Fruit fly (Drosophila melanogaster) whole organism, wandering third instar larva: ENCODE measurements around the gene CG17027.

Experiments
- Abd-B ChIP-seq: fragments of >200 bp; optimal IDR thresholded peaks from 2 replicates; lab custom pipeline; 2017; ENCODE audit warnings: missing biosample characterization, missing genetic modification characterization
- CG32264 ChIP-seq: fragments of 200-800 bp; sonication (Bioruptor generic); optimal IDR thresholded peaks from 2 replicates; lab custom pipeline; 2016; ENCODE audit warnings: missing biosample characterization, missing genetic modification characterization
- CG9705 ChIP-seq: fragments of 200-800 bp; sonication (Bioruptor generic); optimal IDR thresholded peaks from 2 replicates; lab custom pipeline; 2018; ENCODE audit warnings: missing biosample characterization, mild to moderate bottlenecking, missing genetic modification characterization
- CrebA ChIP-seq: fragments of 200-800 bp; sonication (Bioruptor generic); optimal IDR thresholded peaks from 2 replicates; lab custom pipeline; 2016; ENCODE audit warnings: missing biosample characterization, mild to moderate bottlenecking, missing genetic modification characterization, borderline replicate concordance
- Dif ChIP-seq: fragments of 200-275, 200-300 bp; sonication (Bioruptor generic); optimal IDR thresholded peaks from 2 replicates; lab custom pipeline; 2018; ENCODE audit warnings: missing biosample characterization, missing genetic modification characterization; ENCODE audit not compliant: partially characterized antibody
- GATAd ChIP-seq: sonication (Bioruptor generic); optimal IDR thresholded peaks from 2 replicates; lab custom pipeline; 2016; ENCODE audit warnings: missing biosample characterization, missing genetic modification characterization
- HLH106 ChIP-seq: fragments of 200-800 bp; optimal IDR thresholded peaks from 3 replicates; lab custom pipeline; 2019; ENCODE audit warnings: missing biosample characterization, mild to moderate bottlenecking, missing genetic modification characterization, moderate library complexity
- Hnf4 ChIP-seq: fragments of 200-800 bp; sonication (Bioruptor generic); optimal IDR thresholded peaks from 2 replicates; lab custom pipeline; 2016; ENCODE audit warnings: missing biosample characterization, mild to moderate bottlenecking, missing genetic modification characterization
- Hr78 ChIP-seq: fragments of >200 bp; optimal IDR thresholded peaks from 2 replicates; lab custom pipeline; 2017; ENCODE audit warnings: missing biosample characterization, missing genetic modification characterization
- Hr83 ChIP-seq: fragments of 200-300 bp; sonication (Bioruptor generic); optimal IDR thresholded peaks from 2 replicates; lab custom pipeline; 2016; ENCODE audit warnings: missing biosample characterization, mild to moderate bottlenecking, missing genetic modification characterization, moderate library complexity; ENCODE audit not compliant: poor library complexity, severe bottlenecking
- Jra ChIP-seq: sonication (Bioruptor generic); optimal IDR thresholded peaks from 2 replicates; lab custom pipeline; 2016; ENCODE audit warnings: missing biosample characterization, missing genetic modification characterization
- Mio ChIP-seq: sonication (Bioruptor generic); optimal IDR thresholded peaks from 2 replicates; lab custom pipeline; 2016; ENCODE audit warnings: missing biosample characterization, missing genetic modification characterization
- Myc ChIP-seq: fragments of >200 bp; optimal IDR thresholded peaks from 2 replicates; lab custom pipeline; 2017
- N ChIP-seq: fragments of >200 bp; optimal IDR thresholded peaks from 2 replicates; lab custom pipeline; 2018; ENCODE audit warnings: missing biosample characterization, missing external identifiers, missing genetic modification characterization
- OdsH ChIP-seq: fragments of 200-800 bp; sonication (Bioruptor generic); optimal IDR thresholded peaks from 2 replicates; lab custom pipeline; 2016; ENCODE audit warnings: missing biosample characterization, mild to moderate bottlenecking, missing genetic modification characterization
- Rel ChIP-seq, 2 experiments: fragments of 200-800 bp; sonication (Bioruptor generic) in 1 of 2; optimal IDR thresholded peaks; 2 replicates in 1 of 2; 3 replicates in 1 of 2; lab custom pipeline; 2016 to 2019; ENCODE audit warnings: mild to moderate bottlenecking in 2 of 2, missing biosample characterization in 2 of 2, missing genetic modification characterization in 2 of 2, moderate library complexity in 1 of 2
- Sp1 ChIP-seq: fragments of 200-800 bp; sonication (Bioruptor generic); optimal IDR thresholded peaks from 3 replicates; lab custom pipeline; 2019; ENCODE audit warnings: missing biosample characterization, mild to moderate bottlenecking, missing genetic modification characterization, moderate library complexity
- Vsx2 ChIP-seq: fragments of 200-300, 225-300 bp; sonication (Bioruptor generic); optimal IDR thresholded peaks from 2 replicates; lab custom pipeline; 2018; ENCODE audit warnings: missing biosample characterization, missing genetic modification characterization; ENCODE audit not compliant: partially characterized antibody
- br ChIP-seq: fragments of 200-800 bp; sonication (Bioruptor generic); optimal IDR thresholded peaks from 2 replicates; lab custom pipeline; 2016; ENCODE audit warnings: missing biosample characterization, missing genetic modification characterization
- brk ChIP-seq: fragments of 200-800 bp; sonication (Bioruptor generic); optimal IDR thresholded peaks from 2 replicates; lab custom pipeline; 2016; ENCODE audit warnings: missing biosample characterization, mild to moderate bottlenecking, missing genetic modification characterization
- dl ChIP-seq, 2 experiments: fragments of 175-275, 200-275 bp in 1 of 2; fragments of 200-275 bp in 1 of 2; sonication (Bioruptor generic); optimal IDR thresholded peaks; lab custom pipeline; 2018; ENCODE audit warnings: mild to moderate bottlenecking in 2 of 2, missing biosample characterization in 2 of 2, missing genetic modification characterization in 2 of 2, moderate library complexity in 2 of 2; ENCODE audit not compliant: partially characterized antibody in 2 of 2, insufficient read depth in 1 of 2
- dmrt93B ChIP-seq: fragments of 200-800 bp; sonication (Bioruptor generic); optimal IDR thresholded peaks from 2 replicates; lab custom pipeline; 2018; ENCODE audit warnings: missing biosample characterization, mild to moderate bottlenecking, missing genetic modification characterization
- dsf ChIP-seq: sonication (Bioruptor generic); optimal IDR thresholded peaks from 2 replicates; lab custom pipeline; 2016; ENCODE audit warnings: missing biosample characterization, missing genetic modification characterization, borderline replicate concordance
- ey ChIP-seq: fragments of 200-800 bp; sonication (Bioruptor generic); optimal IDR thresholded peaks from 2 replicates; lab custom pipeline; 2016; ENCODE audit warnings: missing biosample characterization, missing genetic modification characterization
- foxo ChIP-seq, 2 experiments: fragments of 200-800 bp; sonication (Bioruptor generic); optimal IDR thresholded peaks; 2 replicates in 1 of 2; 3 replicates in 1 of 2; lab custom pipeline; 2016 to 2017; ENCODE audit warnings: missing biosample characterization in 2 of 2, missing genetic modification characterization in 2 of 2
- fru ChIP-seq: fragments of 200-800 bp; sonication (Bioruptor generic); optimal IDR thresholded peaks from 3 replicates; lab custom pipeline; 2016; ENCODE audit warnings: missing biosample characterization, mild to moderate bottlenecking, missing genetic modification characterization
- h ChIP-seq: fragments of 200-800 bp; sonication (Bioruptor generic); optimal IDR thresholded peaks from 3 replicates; lab custom pipeline; 2016; ENCODE audit warnings: missing biosample characterization, mild to moderate bottlenecking, missing genetic modification characterization
- jim ChIP-seq: fragments of 175-275, 200-325 bp; sonication (Bioruptor generic); optimal IDR thresholded peaks from 2 replicates; lab custom pipeline; 2016; ENCODE audit warnings: missing biosample characterization, mild to moderate bottlenecking, missing genetic modification characterization
- lola ChIP-seq: fragments of >200 bp; optimal IDR thresholded peaks from 2 replicates; lab custom pipeline; 2017; ENCODE audit warnings: missing biosample characterization, missing genetic modification characterization
- pan ChIP-seq: fragments of >200 bp; optimal IDR thresholded peaks from 2 replicates; lab custom pipeline; 2017
- psq ChIP-seq: fragments of 200-800 bp; sonication (Bioruptor generic); optimal IDR thresholded peaks from 3 replicates; lab custom pipeline; 2017; ENCODE audit warnings: missing biosample characterization, mild to moderate bottlenecking, missing genetic modification characterization, moderate library complexity
- rgr ChIP-seq: fragments of 200-800 bp; sonication (Bioruptor generic); optimal IDR thresholded peaks from 3 replicates; lab custom pipeline; 2016; ENCODE audit warnings: missing biosample characterization, mild to moderate bottlenecking, missing genetic modification characterization
- sage ChIP-seq: fragments of 200-800 bp; sonication (Bioruptor generic); optimal IDR thresholded peaks from 2 replicates; lab custom pipeline; 2016; ENCODE audit warnings: missing biosample characterization, mild to moderate bottlenecking, missing genetic modification characterization
- sv ChIP-seq: fragments of 200-800 bp; sonication (Bioruptor generic); optimal IDR thresholded peaks from 3 replicates; lab custom pipeline; 2016; ENCODE audit warnings: missing biosample characterization, missing genetic modification characterization
- tai ChIP-seq: sonication (Bioruptor generic); optimal IDR thresholded peaks from 2 replicates; lab custom pipeline; 2016; ENCODE audit warnings: missing biosample characterization, missing genetic modification characterization
- woc ChIP-seq: sonication (Bioruptor generic); optimal IDR thresholded peaks from 2 replicates; lab custom pipeline; 2016; ENCODE audit warnings: missing biosample characterization, mild to moderate bottlenecking, missing genetic modification characterization

CG17027 gene

DNA sequence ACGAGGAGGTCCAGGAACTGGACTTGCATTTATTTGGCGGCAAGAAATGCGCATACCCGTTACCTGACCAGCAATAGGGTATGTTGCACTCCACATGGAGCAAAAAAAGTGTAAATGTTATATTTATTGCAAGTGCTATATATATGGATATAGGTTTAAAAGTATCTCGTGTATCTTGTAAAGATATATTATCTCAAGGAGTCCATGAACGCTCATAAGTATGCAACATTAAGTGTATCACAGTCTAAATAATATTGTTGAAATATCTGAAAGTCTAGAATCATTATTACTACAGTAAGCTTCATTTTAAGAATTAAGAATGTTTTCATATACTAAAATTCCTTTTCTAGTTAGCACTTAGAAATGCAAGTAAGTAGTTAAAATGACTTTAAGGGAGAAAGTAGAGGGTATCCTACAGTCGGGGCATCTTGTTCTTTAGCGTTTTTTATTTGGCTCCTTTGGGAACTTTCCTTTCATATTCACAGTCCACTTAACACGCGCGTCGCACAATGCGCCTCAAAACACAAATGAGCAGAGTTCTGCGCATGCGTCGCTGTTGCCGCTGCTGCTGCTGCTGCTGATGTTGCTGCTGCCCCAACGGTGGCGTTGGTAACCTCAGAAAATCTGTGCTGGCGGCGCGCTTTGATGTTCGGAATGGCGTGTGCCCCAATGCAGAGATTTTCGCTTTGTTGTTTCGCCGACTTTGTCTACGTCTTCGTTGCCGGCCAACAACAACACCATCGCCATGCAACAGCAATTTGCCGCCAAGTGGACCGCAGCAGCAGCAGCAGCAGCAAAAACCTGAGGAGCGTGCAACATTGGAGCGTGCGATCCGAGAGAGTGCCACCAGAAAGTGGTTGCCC, 39.5 kb downstream of the CG17027 start (continued):
- TF ChIP-seq Hr83 (GFP tag; lab: Kevin White, UChicago) = no peak
- TF ChIP-seq CrebA = no peak

DNA sequence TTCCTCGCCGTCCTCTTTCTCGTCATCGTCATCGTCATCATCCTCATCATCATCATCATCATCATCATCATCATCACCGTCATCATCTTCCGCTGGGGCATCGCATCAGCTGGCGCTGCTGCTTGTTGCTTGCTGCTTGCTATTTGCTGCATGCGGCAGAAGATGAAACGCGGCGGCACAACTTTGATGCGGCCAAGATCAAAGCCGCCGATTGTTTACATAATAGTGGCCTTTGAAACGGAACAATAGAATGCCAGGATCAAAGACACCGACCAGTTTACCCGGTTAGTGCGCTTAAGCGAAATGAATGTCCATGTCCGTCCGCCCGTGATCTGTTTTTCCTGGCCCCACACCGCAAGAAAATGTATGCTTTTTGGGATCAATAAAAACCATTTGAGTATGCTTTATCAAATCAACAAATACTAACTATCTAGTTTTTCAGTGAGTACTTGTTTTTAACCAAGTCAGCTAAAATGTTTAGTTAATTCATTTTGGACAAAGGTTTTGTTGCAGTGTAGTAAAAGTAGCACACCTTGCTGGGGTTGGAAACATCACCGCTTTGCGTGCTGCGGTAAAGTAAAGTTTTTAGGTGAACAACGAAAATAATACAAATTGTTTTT, 41.3 kb downstream of the CG17027 start:
- TF ChIP-seq ey (GFP tag; lab: Kevin White, UChicago) (peak; percentile 19), Sp1 (peak; percentile 2), fru (GFP tag; lab: Kevin White, UChicago) (peak; percentile 38), br (GFP tag; lab: Kevin White, UChicago) (peak; percentile 21), Jra (GFP tag; lab: Kevin White, UChicago) (no peak), HLH106 (tag; lab: Kevin White, UChicago) (peak; percentile 36), h (GFP tag; lab: Kevin White, UChicago) (peak; percentile 57), pan (lab: Kevin White, UChicago) (no peak), dmrt93B (no peak), OdsH (peak; percentile 26), woc (GFP tag; lab: Kevin White, UChicago) (peak; percentile 22), foxo (GFP tag; optimal IDR thresholded peaks at IDR 0.05; lab: Kevin White, UChicago) (peak in 1 of 2 experiments; percentile 51), rgr (GFP tag; lab: Kevin White, UChicago) (peak; percentile 25)

DNA sequence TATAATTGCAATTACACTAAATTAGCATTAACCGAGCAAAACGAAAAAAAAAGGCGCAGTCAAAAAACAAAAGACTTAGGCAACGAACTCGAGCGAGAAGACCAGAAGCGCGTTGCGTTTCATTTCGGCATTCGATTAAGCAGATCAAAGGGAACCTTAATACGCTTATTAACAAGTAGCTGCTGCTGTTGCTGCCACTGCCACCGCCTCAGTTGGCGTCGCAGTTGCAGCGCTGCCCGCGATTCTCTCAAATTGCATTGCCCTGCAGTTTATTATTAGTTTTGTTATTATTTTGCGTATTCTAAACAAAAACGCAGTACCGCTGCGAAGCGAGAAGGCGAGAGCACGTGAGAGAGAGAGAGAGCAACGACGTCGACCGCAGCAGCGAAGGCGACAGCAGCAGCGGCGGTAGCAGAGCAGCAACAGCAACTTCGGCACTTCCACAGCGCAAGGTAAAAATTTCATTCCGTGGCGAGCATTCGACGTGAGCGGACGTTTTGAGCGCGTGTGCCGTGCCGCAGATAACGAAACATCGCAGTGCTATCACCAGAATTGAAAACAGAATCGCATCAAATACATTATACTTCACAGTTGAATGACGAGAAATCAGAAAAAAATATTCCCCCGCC, 43.2 kb downstream of the CG17027 start, which contains the start of gene Notum:
Gene Notum, plus strand, starts transcription at position 461 of the 629 bp plus-strand sequence.
- TF ChIP-seq sv (GFP tag; lab: Kevin White, UChicago) (no peak), psq (GFP tag; lab: Kevin White, UChicago) (peak; percentile 32)
- TF ChIP-seq, all 38 proteins: peak for 1

DNA sequence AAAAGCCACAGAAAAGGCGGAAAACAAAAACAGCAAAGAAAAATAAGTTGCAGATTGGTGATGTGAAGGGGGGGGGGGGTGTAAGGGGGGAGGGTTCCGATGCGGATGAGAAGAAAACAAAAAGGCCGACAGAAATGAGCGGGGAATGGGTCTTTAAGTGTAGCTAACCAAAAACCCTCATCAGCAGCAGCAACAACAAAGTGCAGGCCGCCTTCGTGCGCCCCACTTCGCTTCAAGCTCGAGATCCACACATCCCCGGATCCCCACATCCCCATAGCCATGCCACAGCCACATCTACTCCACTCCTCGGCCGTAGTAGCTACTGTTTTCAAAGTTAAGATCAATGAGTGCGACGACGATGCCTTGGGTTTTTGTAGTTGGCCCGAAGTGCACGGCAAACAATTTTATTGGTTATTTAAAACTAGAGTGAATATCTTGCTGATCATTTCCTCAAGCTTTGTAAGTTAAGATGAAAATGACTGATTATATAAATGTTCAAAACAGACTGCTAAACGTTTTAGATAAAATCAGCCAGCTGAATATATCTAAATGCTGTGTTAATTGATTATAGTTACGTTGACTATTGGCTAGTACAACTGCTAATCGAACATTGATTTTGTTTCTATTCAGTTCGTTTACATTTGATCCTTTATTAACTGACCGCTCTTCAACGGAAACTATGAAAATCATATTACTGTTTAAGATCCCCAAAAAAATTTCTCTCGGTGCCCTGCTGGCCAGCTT, 44.5 kb downstream of the CG17027 start:
- TF ChIP-seq pan (lab: Kevin White, UChicago) = no peak
- peak; percentile 47 for TF ChIP-seq CG9705
- no peak for TF ChIP-seq jim (GFP tag; lab: Kevin White, UChicago)
- TF ChIP-seq N (GFP tag; lab: Kevin White, UChicago) = no peak
- peak; percentile 41 for TF ChIP-seq tai (GFP tag; lab: Kevin White, UChicago)
- no peak for TF ChIP-seq CrebA
- peak; percentile 62 for TF ChIP-seq br (GFP tag; lab: Kevin White, UChicago)
- peak; percentile 27 for TF ChIP-seq Hnf4 (GFP tag; lab: Kevin White, UChicago)
- peak; percentile 6 for TF ChIP-seq CG32264 (GFP tag; lab: Kevin White, UChicago)
- no peak for TF ChIP-seq dsf
- TF ChIP-seq ey (GFP tag; lab: Kevin White, UChicago) = peak; percentile 66
- peak; percentile 65 for TF ChIP-seq h (GFP tag; lab: Kevin White, UChicago)
- TF ChIP-seq rgr (GFP tag; lab: Kevin White, UChicago) = peak; percentile 38
- TF ChIP-seq Abd-B (GFP tag; lab: Kevin White, UChicago) = no peak
- no peak for TF ChIP-seq dl (GFP tag; optimal IDR thresholded peaks at IDR 0.05; lab: Kevin White, UChicago; ENCODE audit: insufficient read depth in 1 of 2, partially characterized antibody in 2 of 2)
- peak; percentile 61 for TF ChIP-seq HLH106 (tag; lab: Kevin White, UChicago)
- TF ChIP-seq GATAd (GFP tag; lab: Kevin White, UChicago) = no peak
- TF ChIP-seq lola (GFP tag; lab: Kevin White, UChicago) = no peak
- no peak for TF ChIP-seq brk
- peak; percentile 70 for TF ChIP-seq Sp1
- peak; percentile 69 for TF ChIP-seq psq (GFP tag; lab: Kevin White, UChicago)
- no peak for TF ChIP-seq Mio (GFP tag; lab: Kevin White, UChicago)
- TF ChIP-seq fru (GFP tag; lab: Kevin White, UChicago) = peak; percentile 72
- peak; percentile 62 for TF ChIP-seq OdsH
- TF ChIP-seq sv (GFP tag; lab: Kevin White, UChicago) = no peak
- no peak for TF ChIP-seq Rel (GFP tag; optimal IDR thresholded peaks at IDR 0.05; lab: Kevin White, UChicago)
- no peak for TF ChIP-seq Rel (tag; optimal IDR thresholded peaks at IDR 0.05; lab: Kevin White, UChicago)
- TF ChIP-seq sage (GFP tag; lab: Kevin White, UChicago) = no peak
- TF ChIP-seq Jra (GFP tag; lab: Kevin White, UChicago) = no peak
- TF ChIP-seq Myc = no peak
- no peak for TF ChIP-seq Dif (GFP tag; lab: Kevin White, UChicago)
- no peak for TF ChIP-seq Vsx2 (GFP tag; lab: Kevin White, UChicago)
- peak in 1 of 2 experiments; percentile 69 for TF ChIP-seq foxo (GFP tag; optimal IDR thresholded peaks at IDR 0.05; lab: Kevin White, UChicago)
- no peak for TF ChIP-seq Hr78 (GFP tag; lab: Kevin White, UChicago)
- TF ChIP-seq Hr83 (GFP tag; lab: Kevin White, UChicago) = no peak
